Fruit fly (Drosophila melanogaster) whole organism, embryonic: ENCODE data around the gene Tsf2.

ENCODE experiments used
- Awh ChIP-seq: fragments of 200-800 bp; sonication (Bioruptor generic); IDR thresholded peaks from 2 replicates; pipeline ENCODE4, ENCODE4 v1.3.6; 2022; ENCODE audit warnings: missing biosample characterization, missing genetic modification characterization
- CG10654 ChIP-seq: fragments of 200-800 bp; sonication (Bioruptor generic); optimal IDR thresholded peaks from 2 replicates; lab custom pipeline; 2016; ENCODE audit warnings: missing biosample characterization, missing genetic modification characterization
- CG12071 ChIP-seq: fragments of 200-800 bp; sonication (Bioruptor generic); optimal IDR thresholded peaks from 3 replicates; lab custom pipeline; 2018; ENCODE audit warnings: missing biosample characterization, mild to moderate bottlenecking, missing genetic modification characterization
- CG14860 ChIP-seq: fragments of 200-800 bp; sonication (Bioruptor generic); IDR thresholded peaks from 3 replicates; pipeline ENCODE4 v1.3.6; 2022; ENCODE audit warnings: missing biosample characterization, missing genetic modification characterization; ENCODE audit not compliant: partially characterized antibody
- CG16813 ChIP-seq: fragments of 200-800 bp; sonication (Bioruptor generic); IDR thresholded peaks from 3 replicates; pipeline ENCODE4 v1.3.6; 2022; ENCODE audit warnings: missing biosample characterization, missing genetic modification characterization; ENCODE audit not compliant: partially characterized antibody
- CG18476 ChIP-seq: fragments of 200-800 bp; sonication (Bioruptor generic); optimal IDR thresholded peaks from 2 replicates; lab custom pipeline; 2016; ENCODE audit warnings: missing biosample characterization, mild to moderate bottlenecking, missing genetic modification characterization
- CG2875 ChIP-seq: fragments of 200-800 bp; sonication (Bioruptor generic); optimal IDR thresholded peaks from 2 replicates; lab custom pipeline; 2017; ENCODE audit warnings: missing biosample characterization, mild to moderate bottlenecking, missing genetic modification characterization, missing genetic modification reagents
- CG4424 ChIP-seq: fragments of 200-800 bp; sonication (Bioruptor generic); optimal IDR thresholded peaks from 3 replicates; lab custom pipeline; 2016; ENCODE audit warnings: missing biosample characterization, missing genetic modification characterization
- CG4820 ChIP-seq: fragments of 200-800 bp; sonication (Bioruptor generic); optimal IDR thresholded peaks from 3 replicates; lab custom pipeline; 2016; ENCODE audit warnings: missing biosample characterization, missing genetic modification characterization
- CG7839 ChIP-seq: fragments of 200-800 bp; sonication (Bioruptor generic); optimal IDR thresholded peaks from 3 replicates; lab custom pipeline; 2018; ENCODE audit warnings: missing biosample characterization, mild to moderate bottlenecking, missing genetic modification characterization, moderate library complexity
- CG7963 ChIP-seq: fragments of 200-800 bp; sonication (Bioruptor generic); IDR thresholded peaks from 3 replicates; pipeline ENCODE4 v1.3.6; 2022; ENCODE audit warnings: missing biosample characterization, missing genetic modification characterization; ENCODE audit not compliant: partially characterized antibody
- CkIIα-i1 ChIP-seq: fragments of 200-800 bp; sonication (Bioruptor generic); IDR thresholded peaks from 2 replicates; pipeline ENCODE4 v1.3.6; 2022; ENCODE audit warnings: missing biosample characterization, missing genetic modification characterization
- CoRest ChIP-seq: fragments of 200-800 bp; sonication (Bioruptor generic); optimal IDR thresholded peaks from 3 replicates; lab custom pipeline; 2018; ENCODE audit warnings: missing biosample characterization, mild to moderate bottlenecking, missing genetic modification characterization, moderate library complexity
- Doc2 ChIP-seq: fragments of 200-800 bp; sonication (Bioruptor generic); IDR thresholded peaks from 2 replicates; pipeline ENCODE4 v1.3.6; 2022; ENCODE audit warnings: missing biosample characterization, missing genetic modification characterization
- Doc3 ChIP-seq: fragments of 200-800 bp; sonication (Bioruptor generic); IDR thresholded peaks from 3 replicates; pipeline ENCODE4 v1.3.6; 2022; ENCODE audit warnings: missing biosample characterization, missing genetic modification characterization; ENCODE audit not compliant: partially characterized antibody
- HLH4C ChIP-seq: fragments of 200-800 bp; sonication (Bioruptor generic); IDR thresholded peaks from 3 replicates; pipeline ENCODE4 v1.3.6; 2022; ENCODE audit warnings: missing biosample characterization, missing genetic modification characterization; ENCODE audit not compliant: partially characterized antibody
- HLH54F ChIP-seq: fragments of 200-800 bp; sonication (Bioruptor generic); optimal IDR thresholded peaks from 3 replicates; lab custom pipeline; 2016; ENCODE audit warnings: missing biosample characterization, missing genetic modification characterization
- Kr ChIP-seq: fragments of 200-800 bp; sonication (Bioruptor generic); optimal IDR thresholded peaks from 2 replicates; lab custom pipeline; 2017; ENCODE audit warnings: missing biosample characterization, mild to moderate bottlenecking, missing genetic modification characterization
- Med ChIP-seq: fragments of 200-800 bp; sonication (Bioruptor generic); peaks from one replicate; lab custom pipeline; 2016; ENCODE audit warnings: missing biosample characterization, missing genetic modification characterization, mild to moderate bottlenecking, inconsistent platforms, moderate library complexity
- Opbp ChIP-seq: fragments of 200-800 bp; sonication (Bioruptor generic); IDR thresholded peaks from 3 replicates; pipeline ENCODE4 v1.3.6; 2022; ENCODE audit warnings: missing biosample characterization, missing genetic modification characterization; ENCODE audit not compliant: partially characterized antibody
- Rfx ChIP-seq: fragments of 200-800 bp; sonication (Bioruptor generic); IDR thresholded peaks from 2 replicates; pipeline ENCODE4 v1.3.6; 2022; ENCODE audit warnings: missing biosample characterization, missing genetic modification characterization
- Scr ChIP-seq: fragments of 200-800 bp; sonication (Bioruptor generic); IDR thresholded peaks from 2 replicates; pipeline ENCODE4 v1.3.6; 2022; ENCODE audit warnings: missing biosample characterization, missing genetic modification characterization; ENCODE audit not compliant: partially characterized antibody
- Ssrp ChIP-seq: fragments of 200-800 bp; sonication (Bioruptor generic); optimal IDR thresholded peaks from 2 replicates; lab custom pipeline; 2018; ENCODE audit warnings: missing biosample characterization, mild to moderate bottlenecking, missing genetic modification characterization, moderate library complexity
- br ChIP-seq: fragments of >200 bp; optimal IDR thresholded peaks from 2 replicates; lab custom pipeline; 2017
- cad ChIP-seq: fragments of >200 bp; optimal IDR thresholded peaks from 2 replicates; lab custom pipeline; 2017; ENCODE audit warnings: missing biosample characterization, missing genetic modification characterization
- chif ChIP-seq, 2 experiments: fragments of 200-800 bp; sonication (Bioruptor generic); optimal IDR thresholded peaks; 3 replicates each; lab custom pipeline; 2016; ENCODE audit warnings: missing biosample characterization in 2 of 2, missing genetic modification characterization in 2 of 2
- crol ChIP-seq: fragments of 200-800 bp; sonication (Bioruptor generic); IDR thresholded peaks from 2 replicates; pipeline ENCODE4 v1.3.6; 2022; ENCODE audit warnings: missing biosample characterization, missing genetic modification characterization
- ewg ChIP-seq: fragments of 200-800 bp; sonication (Bioruptor generic); optimal IDR thresholded peaks from 3 replicates; lab custom pipeline; 2017; ENCODE audit warnings: mild to moderate bottlenecking, missing biosample characterization, missing genetic modification reagents, missing genetic modification characterization
- fd3F ChIP-seq: fragments of 200-800 bp; sonication (Bioruptor generic); optimal IDR thresholded peaks from 2 replicates; lab custom pipeline; 2018; ENCODE audit warnings: missing biosample characterization, mild to moderate bottlenecking, missing genetic modification characterization, moderate library complexity
- gsb-n ChIP-seq: fragments of 200-800 bp; sonication (Bioruptor generic); optimal IDR thresholded peaks from 3 replicates; lab custom pipeline; 2018; ENCODE audit warnings: missing biosample characterization, mild to moderate bottlenecking, missing genetic modification characterization
- hkb ChIP-seq, 2 experiments: fragments of 200-800 bp in 1 of 2; fragments of >200 bp in 1 of 2; sonication (Bioruptor generic) in 1 of 2; IDR thresholded peaks in 1 of 2; optimal IDR thresholded peaks in 1 of 2; 2 replicates each; pipeline versions ENCODE4 v1.3.6 to Lab custom; 2017 to 2022; ENCODE audit warnings: missing biosample characterization in 1 of 2, missing genetic modification characterization in 1 of 2
- ind ChIP-seq: fragments of 200-800 bp; sonication (Bioruptor generic); optimal IDR thresholded peaks from 3 replicates; lab custom pipeline; 2016; ENCODE audit warnings: missing biosample characterization, missing genetic modification characterization
- ken ChIP-seq: fragments of 200-800 bp; sonication (Bioruptor generic); IDR thresholded peaks from 3 replicates; pipeline ENCODE4 v1.3.6; 2022; ENCODE audit warnings: missing biosample characterization, missing genetic modification characterization
- mirr ChIP-seq: fragments of 200-800 bp; sonication (Bioruptor generic); optimal IDR thresholded peaks from 3 replicates; lab custom pipeline; 2018; ENCODE audit warnings: missing biosample characterization, mild to moderate bottlenecking, missing genetic modification characterization
- nerfin-2 ChIP-seq: fragments of 200-800 bp; sonication (Bioruptor generic); IDR thresholded peaks from 2 replicates; pipeline ENCODE4 v1.3.6; 2022; ENCODE audit warnings: missing biosample characterization, missing genetic modification characterization; ENCODE audit not compliant: partially characterized antibody
- odd ChIP-seq: fragments of 200-800 bp; sonication (Bioruptor generic); optimal IDR thresholded peaks from 2 replicates; lab custom pipeline; 2017; ENCODE audit warnings: missing biosample characterization, mild to moderate bottlenecking, missing genetic modification characterization
- pho ChIP-seq: fragments of 200-800 bp; sonication (Bioruptor generic); optimal IDR thresholded peaks from 2 replicates; lab custom pipeline; 2016; ENCODE audit warnings: missing biosample characterization, missing genetic modification characterization
- prd ChIP-seq, 3 experiments: fragments of >200 bp in 2 of 3; fragments of 200-800 bp in 1 of 3; sonication (Bioruptor generic) in 1 of 3; optimal IDR thresholded peaks in 2 of 3; IDR thresholded peaks in 1 of 3; 2 replicates in 2 of 3; 3 replicates in 1 of 3; pipeline versions ENCODE4 v1.3.6 to Lab custom; 2017 to 2022; ENCODE audit warnings: missing biosample characterization in 1 of 3, missing genetic modification characterization in 1 of 3
- pros ChIP-seq: fragments of 200-800 bp; sonication (Bioruptor generic); optimal IDR thresholded peaks from 3 replicates; lab custom pipeline; 2019; ENCODE audit warnings: missing biosample characterization, mild to moderate bottlenecking, missing genetic modification characterization, moderate library complexity
- ro ChIP-seq: fragments of 200-800 bp; sonication (Bioruptor generic); IDR thresholded peaks from 2 replicates; pipeline ENCODE4 v1.3.6; 2022; ENCODE audit warnings: missing biosample characterization, missing genetic modification characterization
- sna ChIP-seq: fragments of 200-800 bp; sonication (Bioruptor generic); IDR thresholded peaks from 2 replicates; pipeline ENCODE4 v1.3.6; 2022; ENCODE audit warnings: missing biosample characterization, missing genetic modification characterization; ENCODE audit not compliant: partially characterized antibody
- sr ChIP-seq: fragments of 200-800 bp; sonication (Bioruptor generic); IDR thresholded peaks from 3 replicates; pipeline ENCODE4 v1.3.6; 2022; ENCODE audit warnings: missing biosample characterization, missing genetic modification characterization
- stwl ChIP-seq: fragments of 200-800 bp; sonication (Bioruptor generic); optimal IDR thresholded peaks from 3 replicates; lab custom pipeline; 2018; ENCODE audit warnings: missing biosample characterization, mild to moderate bottlenecking, missing genetic modification characterization, moderate library complexity
- vnd ChIP-seq: fragments of 200-800 bp; sonication (Bioruptor generic); IDR thresholded peaks from 3 replicates; pipeline ENCODE4 v1.3.6; 2022; ENCODE audit warnings: missing biosample characterization, missing genetic modification characterization; ENCODE audit not compliant: partially characterized antibody
- zfh1 ChIP-seq: fragments of 200-800 bp; sonication (Bioruptor generic); IDR thresholded peaks from 3 replicates; pipeline ENCODE4 v1.3.6; 2022; ENCODE audit warnings: missing biosample characterization, missing genetic modification characterization

Tsf2 gene

dm6 chr3L:12489952-12490351, 43.6 kb downstream of the Tsf2 start (continued):
- no peak for TF ChIP-seq hkb (optimal IDR thresholded peaks at IDR 0.05; lab: Kevin White, UChicago)
- TF ChIP-seq hkb (GFP tag; IDR thresholded peaks at IDR 0.05; lab: Robert Waterston, UW): peak; percentile 40; the same call in 1 of the 2 replicates
- TF ChIP-seq, all 482 proteins: peak for 25

DNA sequence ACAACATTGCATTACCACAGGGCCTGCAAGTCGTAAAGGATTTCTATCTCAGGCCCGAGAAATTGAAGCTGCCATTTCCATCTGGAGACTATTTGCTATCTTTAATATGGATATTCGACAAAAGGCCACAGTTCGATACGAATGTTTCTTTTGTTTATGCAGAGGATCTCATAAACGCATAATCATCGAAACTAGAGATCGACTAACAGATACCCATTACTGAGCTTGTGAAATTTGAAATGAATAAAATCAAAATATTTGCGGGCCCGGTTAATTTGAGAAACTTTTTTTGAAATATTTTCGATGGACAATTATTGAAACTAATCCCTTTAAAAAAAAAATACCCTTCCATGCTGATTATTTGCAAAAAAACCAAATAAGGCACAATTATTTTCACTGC, 47.3 kb downstream of the Tsf2 start:
- no peak for TF ChIP-seq CG2875 (GFP tag; lab: Kevin White, UChicago)
- TF ChIP-seq sr (GFP tag; lab: Robert Waterston, UW): no peak
- TF ChIP-seq Scr: 0 out of 2 replicates have a peak, but pooled peaks have one; percentile 25
- TF ChIP-seq HLH54F (GFP tag; lab: Kevin White, UChicago): no peak
- 0 out of 3 replicates have a peak, but pooled peaks have one; percentile 33 for TF ChIP-seq CG7963 (GFP tag; lab: Robert Waterston, UW)
- peak; percentile 54 for TF ChIP-seq nerfin-2
- 0 out of 2 replicates have a peak, but pooled peaks have one; percentile 28 for TF ChIP-seq sna
- peak; percentile 47; the same call in 1 of the 3 replicates for TF ChIP-seq CG16813 (GFP tag; lab: Robert Waterston, UW)
- peak; percentile 65; the same call in 2 of the 3 replicates for TF ChIP-seq CG14860 (GFP tag; lab: Robert Waterston, UW)
- TF ChIP-seq HLH4C: peak; percentile 58
- no peak for TF ChIP-seq stwl (tag; lab: Kevin White, UChicago)
- TF ChIP-seq vnd (GFP tag; lab: Robert Waterston, UW): peak; percentile 47; the same call in 1 of the 3 replicates

- TF ChIP-seq CG7839 (tag; lab: Kevin White, UChicago): peak; percentile 4
- TF ChIP-seq zfh1 (GFP tag; lab: Robert Waterston, UW): no peak
- TF ChIP-seq chif (GFP tag; optimal IDR thresholded peaks at IDR 0.05; lab: Kevin White, UChicago): peak in 1 of 2 experiments; percentile 13
- no peak for TF ChIP-seq ro (GFP tag; lab: Robert Waterston, UW)
- no peak for TF ChIP-seq gsb-n (tag; lab: Kevin White, UChicago)
- TF ChIP-seq br (lab: Kevin White, UChicago): no peak
- TF ChIP-seq prd (optimal IDR thresholded peaks at IDR 0.05; lab: Kevin White, UChicago): no peak
- TF ChIP-seq prd (GFP tag; IDR thresholded peaks at IDR 0.05; lab: Robert Waterston, UW): 0 out of 3 replicates have a peak, but pooled peaks have one; percentile 37
- TF ChIP-seq Kr (GFP tag; lab: Kevin White, UChicago): no peak
- 0 out of 3 replicates have a peak, but pooled peaks have one; percentile 33 for TF ChIP-seq Doc3 (GFP tag; lab: Robert Waterston, UW)
- TF ChIP-seq Opbp: 0 out of 3 replicates have a peak, but pooled peaks have one; percentile 24
- no peak for TF ChIP-seq CG4820 (GFP tag; lab: Kevin White, UChicago)
- no peak for TF ChIP-seq Ssrp (tag; lab: Kevin White, UChicago)
- TF ChIP-seq CG4424: no peak
- TF ChIP-seq cad (GFP tag; lab: Kevin White, UChicago): no peak
- TF ChIP-seq CG18476: no peak
- peak; percentile 23 for TF ChIP-seq odd (GFP tag; lab: Kevin White, UChicago)
- no peak for TF ChIP-seq ken (GFP tag; lab: Robert Waterston, UW)
- TF ChIP-seq pho (GFP tag; lab: Kevin White, UChicago): no peak
- TF ChIP-seq mirr (GFP tag; lab: Kevin White, UChicago): no peak
- TF ChIP-seq CG2875 (GFP tag; lab: Kevin White, UChicago): no peak
- TF ChIP-seq CkIIα-i1: no peak
- no peak for TF ChIP-seq CoRest (tag; lab: Kevin White, UChicago)
- TF ChIP-seq crol (GFP tag; lab: Robert Waterston, UW): no peak
- no peak for TF ChIP-seq Awh (GFP tag; lab: Robert Waterston, UW)
- no peak for TF ChIP-seq ind (GFP tag; lab: Kevin White, UChicago)
- TF ChIP-seq fd3F (GFP tag; lab: Kevin White, UChicago): no peak
- TF ChIP-seq Doc2 (GFP tag; lab: Robert Waterston, UW): no peak
- TF ChIP-seq Med: peak; percentile 87
- TF ChIP-seq HLH54F (GFP tag; lab: Kevin White, UChicago): no peak
- no peak for TF ChIP-seq pros (GFP tag; lab: Kevin White, UChicago)
- peak; percentile 0 for TF ChIP-seq CG12071 (GFP tag; lab: Kevin White, UChicago)
- peak; percentile 90; the same call in 2 of the 3 replicates for TF ChIP-seq sr (GFP tag; lab: Robert Waterston, UW)
- no peak for TF ChIP-seq CG10654
- TF ChIP-seq ewg (GFP tag; lab: Kevin White, UChicago): no peak
- TF ChIP-seq Rfx (GFP tag; lab: Robert Waterston, UW): peak; percentile 45; the same call in 1 of the 2 replicates
Observed at dm6 chr3L:12484948-12485347, 48.6 kb downstream of the Tsf2 start, which contains the start of gene CG10663. CG10663 (minus strand) TSS chr3L:12485035.
